Fruit fly (Drosophila melanogaster) whole organism, wandering third instar larva: ENCODE measurements around the gene L2HGDH.
A peak's percentile ranks its signal among the peaks of the same experiment; 100 is the strongest.

Source experiments
- Abd-B ChIP-seq: fragments of >200 bp; optimal IDR thresholded peaks from 2 replicates; lab custom pipeline; 2017; ENCODE audit warnings: missing biosample characterization, missing genetic modification characterization
- CG9705 ChIP-seq: fragments of 200-800 bp; sonication (Bioruptor generic); optimal IDR thresholded peaks from 2 replicates; lab custom pipeline; 2018; ENCODE audit warnings: missing biosample characterization, mild to moderate bottlenecking, missing genetic modification characterization
- CrebA ChIP-seq: fragments of 200-800 bp; sonication (Bioruptor generic); optimal IDR thresholded peaks from 2 replicates; lab custom pipeline; 2016; ENCODE audit warnings: missing biosample characterization, mild to moderate bottlenecking, missing genetic modification characterization, borderline replicate concordance
- Dfd ChIP-seq: fragments of >200 bp; optimal IDR thresholded peaks from 2 replicates; lab custom pipeline; 2017; ENCODE audit warnings: missing biosample characterization, missing genetic modification characterization
- Dif ChIP-seq: fragments of 200-275, 200-300 bp; sonication (Bioruptor generic); optimal IDR thresholded peaks from 2 replicates; lab custom pipeline; 2018; ENCODE audit warnings: missing biosample characterization, missing genetic modification characterization; ENCODE audit not compliant: partially characterized antibody
- HLH106 ChIP-seq: fragments of 200-800 bp; optimal IDR thresholded peaks from 3 replicates; lab custom pipeline; 2019; ENCODE audit warnings: missing biosample characterization, mild to moderate bottlenecking, missing genetic modification characterization, moderate library complexity
- Hnf4 ChIP-seq: fragments of 200-800 bp; sonication (Bioruptor generic); optimal IDR thresholded peaks from 2 replicates; lab custom pipeline; 2016; ENCODE audit warnings: missing biosample characterization, mild to moderate bottlenecking, missing genetic modification characterization
- Hr78 ChIP-seq: fragments of >200 bp; optimal IDR thresholded peaks from 2 replicates; lab custom pipeline; 2017; ENCODE audit warnings: missing biosample characterization, missing genetic modification characterization
- Hr83 ChIP-seq: fragments of 200-300 bp; sonication (Bioruptor generic); optimal IDR thresholded peaks from 2 replicates; lab custom pipeline; 2016; ENCODE audit warnings: missing biosample characterization, mild to moderate bottlenecking, missing genetic modification characterization, moderate library complexity; ENCODE audit not compliant: poor library complexity, severe bottlenecking
- OdsH ChIP-seq: fragments of 200-800 bp; sonication (Bioruptor generic); optimal IDR thresholded peaks from 2 replicates; lab custom pipeline; 2016; ENCODE audit warnings: missing biosample characterization, mild to moderate bottlenecking, missing genetic modification characterization
- Rel ChIP-seq, 2 experiments: fragments of 200-800 bp; sonication (Bioruptor generic) in 1 of 2; optimal IDR thresholded peaks; 2 replicates in 1 of 2; 3 replicates in 1 of 2; lab custom pipeline; 2016 to 2019; ENCODE audit warnings: mild to moderate bottlenecking in 2 of 2, missing biosample characterization in 2 of 2, missing genetic modification characterization in 2 of 2, moderate library complexity in 1 of 2
- Sp1 ChIP-seq: fragments of 200-800 bp; sonication (Bioruptor generic); optimal IDR thresholded peaks from 3 replicates; lab custom pipeline; 2019; ENCODE audit warnings: missing biosample characterization, mild to moderate bottlenecking, missing genetic modification characterization, moderate library complexity
- Vsx2 ChIP-seq: fragments of 200-300, 225-300 bp; sonication (Bioruptor generic); optimal IDR thresholded peaks from 2 replicates; lab custom pipeline; 2018; ENCODE audit warnings: missing biosample characterization, missing genetic modification characterization; ENCODE audit not compliant: partially characterized antibody
- br ChIP-seq: fragments of 200-800 bp; sonication (Bioruptor generic); optimal IDR thresholded peaks from 2 replicates; lab custom pipeline; 2016; ENCODE audit warnings: missing biosample characterization, missing genetic modification characterization
- brk ChIP-seq: fragments of 200-800 bp; sonication (Bioruptor generic); optimal IDR thresholded peaks from 2 replicates; lab custom pipeline; 2016; ENCODE audit warnings: missing biosample characterization, mild to moderate bottlenecking, missing genetic modification characterization
- dl ChIP-seq, 2 experiments: fragments of 175-275, 200-275 bp in 1 of 2; fragments of 200-275 bp in 1 of 2; sonication (Bioruptor generic); optimal IDR thresholded peaks; lab custom pipeline; 2018; ENCODE audit warnings: mild to moderate bottlenecking in 2 of 2, missing biosample characterization in 2 of 2, missing genetic modification characterization in 2 of 2, moderate library complexity in 2 of 2; ENCODE audit not compliant: partially characterized antibody in 2 of 2, insufficient read depth in 1 of 2
- dmrt93B ChIP-seq: fragments of 200-800 bp; sonication (Bioruptor generic); optimal IDR thresholded peaks from 2 replicates; lab custom pipeline; 2018; ENCODE audit warnings: missing biosample characterization, mild to moderate bottlenecking, missing genetic modification characterization
- dsf ChIP-seq: sonication (Bioruptor generic); optimal IDR thresholded peaks from 2 replicates; lab custom pipeline; 2016; ENCODE audit warnings: missing biosample characterization, missing genetic modification characterization, borderline replicate concordance
- ey ChIP-seq: fragments of 200-800 bp; sonication (Bioruptor generic); optimal IDR thresholded peaks from 2 replicates; lab custom pipeline; 2016; ENCODE audit warnings: missing biosample characterization, missing genetic modification characterization
- foxo ChIP-seq, 2 experiments: fragments of 200-800 bp; sonication (Bioruptor generic); optimal IDR thresholded peaks; 2 replicates in 1 of 2; 3 replicates in 1 of 2; lab custom pipeline; 2016 to 2017; ENCODE audit warnings: missing biosample characterization in 2 of 2, missing genetic modification characterization in 2 of 2
- fru ChIP-seq: fragments of 200-800 bp; sonication (Bioruptor generic); optimal IDR thresholded peaks from 3 replicates; lab custom pipeline; 2016; ENCODE audit warnings: missing biosample characterization, mild to moderate bottlenecking, missing genetic modification characterization
- h ChIP-seq: fragments of 200-800 bp; sonication (Bioruptor generic); optimal IDR thresholded peaks from 3 replicates; lab custom pipeline; 2016; ENCODE audit warnings: missing biosample characterization, mild to moderate bottlenecking, missing genetic modification characterization
- jim ChIP-seq: fragments of 175-275, 200-325 bp; sonication (Bioruptor generic); optimal IDR thresholded peaks from 2 replicates; lab custom pipeline; 2016; ENCODE audit warnings: missing biosample characterization, mild to moderate bottlenecking, missing genetic modification characterization
- pan ChIP-seq: fragments of >200 bp; optimal IDR thresholded peaks from 2 replicates; lab custom pipeline; 2017
- psq ChIP-seq: fragments of 200-800 bp; sonication (Bioruptor generic); optimal IDR thresholded peaks from 3 replicates; lab custom pipeline; 2017; ENCODE audit warnings: missing biosample characterization, mild to moderate bottlenecking, missing genetic modification characterization, moderate library complexity
- rgr ChIP-seq: fragments of 200-800 bp; sonication (Bioruptor generic); optimal IDR thresholded peaks from 3 replicates; lab custom pipeline; 2016; ENCODE audit warnings: missing biosample characterization, mild to moderate bottlenecking, missing genetic modification characterization
- sage ChIP-seq: fragments of 200-800 bp; sonication (Bioruptor generic); optimal IDR thresholded peaks from 2 replicates; lab custom pipeline; 2016; ENCODE audit warnings: missing biosample characterization, mild to moderate bottlenecking, missing genetic modification characterization
- usp ChIP-seq: fragments of >200 bp; optimal IDR thresholded peaks from 2 replicates; lab custom pipeline; 2017; ENCODE audit warnings: missing biosample characterization, missing genetic modification characterization
- woc ChIP-seq: sonication (Bioruptor generic); optimal IDR thresholded peaks from 2 replicates; lab custom pipeline; 2016; ENCODE audit warnings: missing biosample characterization, mild to moderate bottlenecking, missing genetic modification characterization

L2HGDH gene

dm6 chr2L:18946636-18947514 lies 27.4 kb downstream of the L2HGDH start:
- TF ChIP-seq Hr78 (no peak), Vsx2 (GFP tag; lab: Kevin White, UChicago) (peak; percentile 52), dsf (no peak), fru (GFP tag; lab: Kevin White, UChicago) (no peak), h (peak; percentile 44), CG9705 (GFP tag; lab: Kevin White, UChicago) (peak; percentile 3), jim (GFP tag; lab: Kevin White, UChicago) (peak; percentile 30), Rel (GFP tag; optimal IDR thresholded peaks at IDR 0.05; lab: Kevin White, UChicago) (no peak), Rel (tag; optimal IDR thresholded peaks at IDR 0.05; lab: Kevin White, UChicago) (peak; percentile 24), brk (peak; percentile 57), usp (GFP tag; lab: Kevin White, UChicago) (no peak), HLH106 (peak; percentile 90), dmrt93B (peak; percentile 56), Dfd (GFP tag; lab: Kevin White, UChicago) (no peak), woc (no peak), Hr83 (peak; percentile 65), OdsH (GFP tag; lab: Kevin White, UChicago) (peak; percentile 73), rgr (GFP tag; lab: Kevin White, UChicago) (peak; percentile 72), sage (GFP tag; lab: Kevin White, UChicago) (no peak), br (GFP tag; lab: Kevin White, UChicago) (peak; percentile 10), Dif (GFP tag; lab: Kevin White, UChicago) (peak; percentile 66), dl (GFP tag; optimal IDR thresholded peaks at IDR 0.05; lab: Kevin White, UChicago; ENCODE audit: insufficient read depth in 1 of 2, partially characterized antibody in 2 of 2) (peak; percentile 53 to 76), Hnf4 (peak; percentile 35), foxo (GFP tag; optimal IDR thresholded peaks at IDR 0.05; lab: Kevin White, UChicago) (peak in 1 of 2 experiments; percentile 79), psq (GFP tag; lab: Kevin White, UChicago) (peak; percentile 88), Sp1 (peak; percentile 94), Abd-B (GFP tag; lab: Kevin White, UChicago) (no peak)

- no peak for TF ChIP-seq pan
- TF ChIP-seq h = peak; percentile 16
- peak in 1 of 2 experiments; percentile 50 for TF ChIP-seq dl (GFP tag; optimal IDR thresholded peaks at IDR 0.05; lab: Kevin White, UChicago; ENCODE audit: insufficient read depth in 1 of 2, partially characterized antibody in 2 of 2)
- peak; percentile 24 for TF ChIP-seq ey (GFP tag; lab: Kevin White, UChicago)
- peak; percentile 42 for TF ChIP-seq psq (GFP tag; lab: Kevin White, UChicago)
- peak; percentile 30 for TF ChIP-seq Sp1
- peak; percentile 52 for TF ChIP-seq HLH106
- peak; percentile 40 for TF ChIP-seq woc
- peak; percentile 30 for TF ChIP-seq dmrt93B
- no peak for TF ChIP-seq CrebA (GFP tag; lab: Kevin White, UChicago)
- peak; percentile 16 for TF ChIP-seq Dif (GFP tag; lab: Kevin White, UChicago)
Observed at dm6 chr2L:18945765-18946552, 28.3 kb downstream of the L2HGDH start, which contains the start of gene CG46304. TSS of gene CG46304 (plus strand) at chr2L:18946305.

dm6 chr2L:18944175-18945012 lies 29.9 kb downstream of the L2HGDH start:
- peak; percentile 90 for TF ChIP-seq CrebA (GFP tag; lab: Kevin White, UChicago)
- peak; percentile 33 for TF ChIP-seq Sp1
- peak; percentile 50 for TF ChIP-seq Hnf4
- TF ChIP-seq sage (GFP tag; lab: Kevin White, UChicago) = no peak
- peak; percentile 11 for TF ChIP-seq ey (GFP tag; lab: Kevin White, UChicago)
- TF ChIP-seq h = peak; percentile 4
- peak; percentile 59 for TF ChIP-seq brk
- TF ChIP-seq fru (GFP tag; lab: Kevin White, UChicago) = peak; percentile 18
- no peak for TF ChIP-seq HLH106
- peak; percentile 86 for TF ChIP-seq Vsx2 (GFP tag; lab: Kevin White, UChicago)
- no peak for TF ChIP-seq usp (GFP tag; lab: Kevin White, UChicago)
- peak; percentile 48 for TF ChIP-seq psq (GFP tag; lab: Kevin White, UChicago)
- peak; percentile 70 to 83 for TF ChIP-seq dl (GFP tag; optimal IDR thresholded peaks at IDR 0.05; lab: Kevin White, UChicago; ENCODE audit: insufficient read depth in 1 of 2, partially characterized antibody in 2 of 2)
- TF ChIP-seq dsf = no peak
- TF ChIP-seq Dif (GFP tag; lab: Kevin White, UChicago) = peak; percentile 87
- peak; percentile 62 for TF ChIP-seq br (GFP tag; lab: Kevin White, UChicago)
- peak; percentile 46 for TF ChIP-seq woc
- peak; percentile 45 for TF ChIP-seq Rel (GFP tag; optimal IDR thresholded peaks at IDR 0.05; lab: Kevin White, UChicago)
- TF ChIP-seq Rel (tag; optimal IDR thresholded peaks at IDR 0.05; lab: Kevin White, UChicago) = peak; percentile 71
